Worm (Caenorhabditis elegans) whole organism, L2 larva: ENCODE data around the gene ZK669.3.

Experiments
- blmp-1 ChIP-seq: sonication (generic microtip); optimal IDR thresholded peaks from 2 replicates; lab custom pipeline; 2017; ENCODE audit warnings: missing genetic modification characterization, mild to moderate bottlenecking, missing compliant biosample characterization, antibody characterized with exemption, moderate library complexity; ENCODE audit not compliant: insufficient read depth
- egl-27 ChIP-seq: sonication (generic microtip); optimal IDR thresholded peaks from 3 replicates; lab custom pipeline; 2017; ENCODE audit warnings: missing biosample characterization, missing genetic modification reagents, missing genetic modification characterization
- unc-62 ChIP-seq: fragments of 150-350 bp; optimal IDR thresholded peaks from 2 replicates; lab custom pipeline; 2014; ENCODE audit warnings: missing biosample characterization, missing genetic modification reagents, missing genetic modification characterization
- ztf-1 ChIP-seq: fragments of 200-800 bp; sonication (Bioruptor generic); conservative IDR thresholded peaks from 2 replicates; pipeline ENCODE4 v1.3.6; 2022; ENCODE audit warnings: missing genetic modification characterization, missing compliant biosample characterization

DNA sequence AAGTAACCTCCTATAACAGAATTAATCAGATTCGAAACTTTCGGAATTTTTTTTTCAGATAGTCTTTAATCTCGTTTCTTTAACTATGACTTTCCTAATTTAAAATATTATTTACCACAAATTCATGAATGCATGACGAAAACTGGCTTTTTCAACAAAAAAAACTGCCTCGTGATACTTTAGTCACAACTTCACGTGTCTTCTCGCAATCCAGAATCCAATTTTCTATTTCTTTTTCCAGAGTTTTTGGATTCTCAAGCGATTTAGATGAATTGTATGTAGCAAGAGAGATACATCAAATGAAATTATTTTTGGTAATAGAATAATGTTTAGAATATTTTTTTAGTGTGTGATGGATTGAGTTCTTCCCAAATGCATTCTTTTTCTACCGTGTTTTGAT, 20.8 kb upstream of the ZK669.3 start:
- no peak for TF ChIP-seq blmp-1 (tag; lab: Kevin White, UChicago)
- no peak for TF ChIP-seq ztf-1 (GFP tag; lab: Robert Waterston, UW)
- TF ChIP-seq egl-27 (tag; lab: Kevin White, UChicago), result no peak
- TF ChIP-seq unc-62 (GFP tag; lab: Kevin White, UChicago), result no peak
